Fruit fly (Drosophila melanogaster) whole organism, pupa: ENCODE data around the gene CG1387.
A peak's percentile ranks its signal among the peaks of the same experiment; 100 is the strongest.

ENCODE experiments used
- CG10348 ChIP-seq: fragments of 200-800 bp; sonication (Bioruptor generic); IDR thresholded peaks from 2 replicates; pipeline ENCODE4 v1.3.6; 2022; ENCODE audit warnings: missing biosample characterization, missing genetic modification characterization
- CG12605 ChIP-seq: fragments of 200-800 bp; sonication (Bioruptor generic); IDR thresholded peaks from 2 replicates; pipeline ENCODE4 v1.3.6; 2022; ENCODE audit warnings: missing biosample characterization, missing genetic modification characterization
- CG13204 ChIP-seq: fragments of 200-800 bp; sonication (Bioruptor generic); optimal IDR thresholded peaks from 2 replicates; lab custom pipeline; 2018; ENCODE audit warnings: missing biosample characterization, mild to moderate bottlenecking, missing genetic modification characterization, moderate library complexity
- CG14655 ChIP-seq: fragments of 200-800 bp; sonication (Bioruptor generic); optimal IDR thresholded peaks from 3 replicates; lab custom pipeline; 2017; ENCODE audit warnings: mild to moderate bottlenecking, missing biosample characterization, missing genetic modification reagents, missing genetic modification characterization
- CG15710 ChIP-seq: fragments of 200-800 bp; sonication (Bioruptor generic); optimal IDR thresholded peaks from 2 replicates; lab custom pipeline; 2018; ENCODE audit warnings: missing biosample characterization, mild to moderate bottlenecking, missing genetic modification characterization, moderate library complexity
- CG17806 ChIP-seq: fragments of 200-800 bp; sonication (Bioruptor generic); optimal IDR thresholded peaks from 2 replicates; lab custom pipeline; 2018; ENCODE audit warnings: missing biosample characterization, mild to moderate bottlenecking, missing genetic modification characterization, moderate library complexity
- CG32121 ChIP-seq: fragments of 200-800 bp; sonication (Bioruptor generic); IDR thresholded peaks from 2 replicates; pipeline ENCODE4 v1.3.6; 2022; ENCODE audit warnings: missing biosample characterization, missing genetic modification characterization
- CG34367 ChIP-seq: fragments of 200-800 bp; sonication (Bioruptor generic); optimal IDR thresholded peaks from 2 replicates; lab custom pipeline; 2018; ENCODE audit warnings: missing biosample characterization, mild to moderate bottlenecking, missing genetic modification characterization
- CG4496 ChIP-seq: fragments of 200-800 bp; sonication (Bioruptor generic); IDR thresholded peaks from 3 replicates; pipeline ENCODE4 v1.3.6; 2022; ENCODE audit warnings: missing biosample characterization, missing genetic modification characterization
- CG8159 ChIP-seq: fragments of 200-800 bp; sonication (Bioruptor generic); optimal IDR thresholded peaks from 3 replicates; lab custom pipeline; 2018; ENCODE audit warnings: missing biosample characterization, mild to moderate bottlenecking, missing genetic modification characterization, moderate library complexity
- CG8301 ChIP-seq: fragments of 200-800 bp; sonication (Bioruptor generic); optimal IDR thresholded peaks from 2 replicates; lab custom pipeline; 2018; ENCODE audit warnings: missing biosample characterization, mild to moderate bottlenecking, missing genetic modification characterization
- CG9948 ChIP-seq: fragments of 200-800 bp; sonication (Bioruptor generic); optimal IDR thresholded peaks from 2 replicates; lab custom pipeline; 2018; ENCODE audit warnings: missing biosample characterization, mild to moderate bottlenecking, missing genetic modification characterization, moderate library complexity
- D1 ChIP-seq: fragments of 200-800 bp; sonication (Bioruptor generic); optimal IDR thresholded peaks from 2 replicates; lab custom pipeline; 2018; ENCODE audit warnings: missing biosample characterization, mild to moderate bottlenecking, missing genetic modification characterization, moderate library complexity
- EcR ChIP-seq: fragments of 200-800 bp; sonication (Bioruptor generic); optimal IDR thresholded peaks from 3 replicates; lab custom pipeline; 2019; ENCODE audit warnings: missing biosample characterization, missing genetic modification characterization, mild to moderate bottlenecking, moderate library complexity, missing genetic modification reagents
- Ets98B ChIP-seq: fragments of 200-800 bp; sonication (Bioruptor generic); IDR thresholded peaks from 2 replicates; pipeline ENCODE4 v1.3.6; 2022; ENCODE audit warnings: missing biosample characterization, missing genetic modification characterization
- Pif1A ChIP-seq: fragments of 200-800 bp; sonication (Bioruptor generic); optimal IDR thresholded peaks from 3 replicates; lab custom pipeline; 2016; ENCODE audit warnings: missing biosample characterization, missing genetic modification characterization
- Pif1B ChIP-seq: fragments of 200-800 bp; sonication (Bioruptor generic); optimal IDR thresholded peaks from 3 replicates; lab custom pipeline; 2016; ENCODE audit warnings: missing biosample characterization, missing genetic modification characterization
- Snoo ChIP-seq: fragments of 200-800 bp; sonication (Bioruptor generic); optimal IDR thresholded peaks from 3 replicates; lab custom pipeline; 2017; ENCODE audit warnings: missing biosample characterization, mild to moderate bottlenecking, missing genetic modification characterization, inconsistent platforms
- fd96Ca ChIP-seq: fragments of 200-800 bp; sonication (Bioruptor generic); IDR thresholded peaks from 3 replicates; pipeline ENCODE4 v1.3.6; 2022; ENCODE audit warnings: missing biosample characterization, missing genetic modification characterization
- gl ChIP-seq: fragments of 200-800 bp; sonication (Bioruptor generic); optimal IDR thresholded peaks from 2 replicates; lab custom pipeline; 2018; ENCODE audit warnings: missing biosample characterization, mild to moderate bottlenecking, missing genetic modification characterization
- rn ChIP-seq: fragments of 200-800 bp; sonication (Bioruptor generic); IDR thresholded peaks from 2 replicates; pipeline ENCODE4 v1.3.6; 2022; ENCODE audit warnings: missing biosample characterization, missing genetic modification characterization

Gene CG1387

dm6 chrX:8398177-8399018 lies 12.8 kb downstream of the CG1387 start, which contains the start of gene CG10555:
TSS of gene CG10555 (plus strand) at chrX:8398940.
- TF ChIP-seq Pif1A (peak; percentile 50), CG9948 (tag; lab: Kevin White, UChicago) (peak; percentile 45), CG32121 (GFP tag; lab: Robert Waterston, UW) (peak; percentile 79), CG8301 (peak; percentile 62), CG34367 (tag; lab: Kevin White, UChicago) (peak; percentile 63), Ets98B (GFP tag; lab: Robert Waterston, UW) (peak; percentile 72), CG8159 (tag; lab: Kevin White, UChicago) (peak; percentile 69), CG14655 (GFP tag; lab: Kevin White, UChicago) (peak; percentile 69), CG17806 (peak; percentile 53), EcR (GFP tag; lab: Kevin White, UChicago) (no peak), gl (no peak), D1 (tag; lab: Kevin White, UChicago) (no peak), CG4496 (GFP tag; lab: Robert Waterston, UW) (peak; percentile 85), CG12605 (GFP tag; lab: Robert Waterston, UW) (no peak), CG10348 (GFP tag; lab: Robert Waterston, UW) (0 out of 2 replicates have a peak, but pooled peaks have one; percentile 42), CG13204 (no peak), CG15710 (tag; lab: Kevin White, UChicago) (peak; percentile 78), rn (peak; percentile 37; the same call in 1 of the 2 replicates), Pif1B (GFP tag; lab: Kevin White, UChicago) (peak; percentile 14), fd96Ca (GFP tag; lab: Robert Waterston, UW) (peak; percentile 96), Snoo (tag; lab: Kevin White, UChicago) (peak; percentile 34)

DNA sequence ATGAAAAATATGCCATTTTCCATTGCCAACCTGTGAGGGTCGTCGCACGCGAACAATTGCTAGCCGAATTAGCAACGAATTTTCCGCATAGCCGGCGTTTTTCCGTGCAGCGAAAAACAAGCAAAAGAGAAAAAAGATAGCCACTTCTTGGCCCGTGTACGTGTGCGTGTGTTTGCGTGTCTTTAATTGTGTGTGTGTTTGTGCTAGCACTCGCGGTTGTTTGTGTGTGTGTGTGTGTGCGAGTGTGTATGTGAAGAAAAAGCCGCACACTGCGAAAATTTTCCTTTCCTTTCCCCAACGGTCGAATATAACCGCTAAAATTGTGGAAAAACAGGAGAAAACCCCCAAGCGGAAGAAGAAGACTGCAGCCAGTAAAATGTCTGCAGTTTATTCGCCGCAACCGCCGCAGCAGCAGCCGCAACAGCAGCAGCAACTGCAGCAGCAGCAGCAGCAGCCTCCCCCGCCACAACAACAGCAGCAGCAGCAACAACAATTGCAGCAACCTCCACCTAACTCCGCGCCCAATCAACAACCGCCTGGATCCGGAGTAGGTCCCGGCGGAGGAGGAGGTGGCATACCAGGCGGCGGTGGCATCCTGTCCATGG lies 13.5 kb downstream of the CG1387 start:
- TF ChIP-seq Ets98B (GFP tag; lab: Robert Waterston, UW) (0 out of 2 replicates have a peak, but pooled peaks have one; percentile 6), CG13204 (no peak)
- TF ChIP-seq, all 21 proteins: peak for 1

dm6 chrX:8407124-8407775 lies 21.7 kb downstream of the CG1387 start, which contains the start of gene PIG-T:
TSS of gene PIG-T (minus strand) at chrX:8407263.
- no peak for TF ChIP-seq CG14655 (GFP tag; lab: Kevin White, UChicago)
- TF ChIP-seq Snoo (tag; lab: Kevin White, UChicago), result no peak
- no peak for TF ChIP-seq CG34367 (tag; lab: Kevin White, UChicago)
- no peak for TF ChIP-seq CG4496 (GFP tag; lab: Robert Waterston, UW)
- no peak for TF ChIP-seq CG15710 (tag; lab: Kevin White, UChicago)
- no peak for TF ChIP-seq CG8159 (tag; lab: Kevin White, UChicago)
- no peak for TF ChIP-seq fd96Ca (GFP tag; lab: Robert Waterston, UW)
- no peak for TF ChIP-seq Ets98B (GFP tag; lab: Robert Waterston, UW)
- TF ChIP-seq, all 21 proteins: peak for 0

DNA sequence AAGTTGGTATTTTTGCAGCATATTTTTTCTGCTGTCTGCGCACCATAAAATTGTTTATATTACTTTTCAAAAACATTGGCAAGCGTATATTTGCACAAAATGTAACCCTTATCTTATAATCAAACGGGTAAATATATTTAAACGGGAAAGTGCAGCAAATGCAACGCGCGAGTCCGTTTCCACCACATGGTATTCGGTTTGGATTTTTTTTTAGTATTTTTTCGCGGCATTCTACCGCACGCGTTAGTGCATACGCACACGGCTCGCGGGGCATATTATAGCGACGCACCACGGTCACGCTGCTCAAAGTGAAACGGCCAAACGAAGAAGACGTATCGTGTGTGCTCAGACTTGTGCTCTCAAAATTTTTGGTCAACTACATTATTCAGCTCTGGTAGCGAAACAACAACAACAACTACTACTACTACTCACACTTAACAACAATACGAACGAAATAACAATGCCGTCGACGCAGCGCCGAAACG lies 23.4 kb downstream of the CG1387 start, which contains the start of gene Trf2:
Gene Trf2, plus strand, starts transcription at position 302 of the 485 bp plus-strand sequence.
- TF ChIP-seq CG17806 (no peak), gl (no peak), CG13204 (no peak), Snoo (tag; lab: Kevin White, UChicago) (no peak), CG8301 (no peak), CG34367 (tag; lab: Kevin White, UChicago) (no peak), CG9948 (tag; lab: Kevin White, UChicago) (no peak), CG14655 (GFP tag; lab: Kevin White, UChicago) (no peak), CG10348 (GFP tag; lab: Robert Waterston, UW) (no peak), CG12605 (GFP tag; lab: Robert Waterston, UW) (0 out of 2 replicates have a peak, but pooled peaks have one; percentile 33), CG4496 (GFP tag; lab: Robert Waterston, UW) (no peak), CG15710 (tag; lab: Kevin White, UChicago) (no peak), Ets98B (GFP tag; lab: Robert Waterston, UW) (peak; percentile 9; the same call in 1 of the 2 replicates), fd96Ca (GFP tag; lab: Robert Waterston, UW) (no peak; the same call in 2 of the 3 replicates), rn (no peak), D1 (tag; lab: Kevin White, UChicago) (no peak)

DNA sequence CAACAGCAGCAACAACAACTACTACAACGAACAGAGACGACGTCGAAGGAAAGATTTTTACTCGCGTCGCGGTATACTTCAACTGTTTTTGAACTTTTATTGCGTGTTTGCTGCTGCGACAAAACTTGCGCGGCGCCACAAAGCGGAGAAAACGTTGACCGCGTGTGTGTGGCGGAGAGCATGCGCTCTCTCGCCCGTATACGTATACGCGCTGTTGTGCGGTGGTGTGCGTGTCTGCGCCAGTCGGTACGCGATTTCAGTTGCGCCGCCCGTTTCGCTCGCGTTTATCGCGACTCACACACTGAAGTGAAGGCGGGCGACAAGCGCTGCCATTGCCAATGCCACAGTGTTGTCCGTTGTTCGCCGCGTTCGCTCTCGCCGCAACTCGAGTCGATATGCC lies 24.2 kb downstream of the CG1387 start:
- TF ChIP-seq CG17806, result no peak
- TF ChIP-seq CG34367 (tag; lab: Kevin White, UChicago), result peak; percentile 14
- peak; percentile 99 for TF ChIP-seq fd96Ca (GFP tag; lab: Robert Waterston, UW)
- TF ChIP-seq Ets98B (GFP tag; lab: Robert Waterston, UW), result peak; percentile 99
- TF ChIP-seq Pif1A, result peak; percentile 14
- TF ChIP-seq CG10348 (GFP tag; lab: Robert Waterston, UW), result no peak
- TF ChIP-seq D1 (tag; lab: Kevin White, UChicago), result no peak
- no peak for TF ChIP-seq rn
- peak; percentile 95 for TF ChIP-seq CG4496 (GFP tag; lab: Robert Waterston, UW)
- peak; percentile 81 for TF ChIP-seq CG13204
- TF ChIP-seq CG12605 (GFP tag; lab: Robert Waterston, UW), result peak; percentile 95
- peak; percentile 99 for TF ChIP-seq CG32121 (GFP tag; lab: Robert Waterston, UW)
- TF ChIP-seq CG15710 (tag; lab: Kevin White, UChicago), result peak; percentile 48
- TF ChIP-seq Snoo (tag; lab: Kevin White, UChicago), result peak; percentile 58
- TF ChIP-seq CG8301, result peak; percentile 57
- no peak for TF ChIP-seq CG14655 (GFP tag; lab: Kevin White, UChicago)
- TF ChIP-seq gl, result peak; percentile 51
- TF ChIP-seq Pif1B (GFP tag; lab: Kevin White, UChicago), result peak; percentile 60
- TF ChIP-seq CG8159 (tag; lab: Kevin White, UChicago), result peak; percentile 34
- peak; percentile 62 for TF ChIP-seq EcR (GFP tag; lab: Kevin White, UChicago)
- peak; percentile 5 for TF ChIP-seq CG9948 (tag; lab: Kevin White, UChicago)
